Fruit fly (Drosophila melanogaster) whole organism, embryonic: ENCODE measurements around the gene sr.

Source experiments
- Adf1 ChIP-seq: fragments of 200-800 bp; sonication (Bioruptor generic); IDR thresholded peaks from 2 replicates; pipeline ENCODE4 v1.3.6; 2022; ENCODE audit warnings: missing biosample characterization, missing genetic modification characterization
- CG12155 ChIP-seq: fragments of 200-800 bp; sonication (Bioruptor generic); optimal IDR thresholded peaks from 3 replicates; lab custom pipeline; 2016; ENCODE audit warnings: missing biosample characterization, missing genetic modification characterization
- CG13624 ChIP-seq: fragments of 200-800 bp; sonication (Bioruptor generic); optimal IDR thresholded peaks from 2 replicates; lab custom pipeline; 2016; ENCODE audit warnings: missing biosample characterization, missing genetic modification characterization
- CG13894 ChIP-seq: fragments of 200-800 bp; sonication (Bioruptor generic); optimal IDR thresholded peaks from 3 replicates; lab custom pipeline; 2018; ENCODE audit warnings: missing biosample characterization, mild to moderate bottlenecking, missing genetic modification characterization, moderate library complexity
- CG14710 ChIP-seq: fragments of 200-800 bp; sonication (Bioruptor generic); optimal IDR thresholded peaks from 3 replicates; lab custom pipeline; 2019; ENCODE audit warnings: missing biosample characterization, mild to moderate bottlenecking, missing genetic modification characterization, moderate library complexity
- CG18262 ChIP-seq: fragments of 200-800 bp; optimal IDR thresholded peaks from 3 replicates; lab custom pipeline; 2019; ENCODE audit warnings: missing biosample characterization, mild to moderate bottlenecking, missing genetic modification characterization, moderate library complexity
- CG18476 ChIP-seq: fragments of 200-800 bp; sonication (Bioruptor generic); optimal IDR thresholded peaks from 2 replicates; lab custom pipeline; 2016; ENCODE audit warnings: missing biosample characterization, mild to moderate bottlenecking, missing genetic modification characterization
- CG31224 ChIP-seq: fragments of 200-800 bp; sonication (Bioruptor generic); IDR thresholded peaks from 2 replicates; pipeline ENCODE4 v1.3.6; 2022; ENCODE audit warnings: missing biosample characterization, missing genetic modification characterization
- CG31441 ChIP-seq: fragments of 200-800 bp; sonication (Bioruptor generic); IDR thresholded peaks from 2 replicates; pipeline ENCODE4 v1.3.6; 2022; ENCODE audit warnings: missing biosample characterization, missing genetic modification characterization
- CG3407 ChIP-seq: fragments of 200-800 bp; sonication (Bioruptor generic); optimal IDR thresholded peaks from 2 replicates; lab custom pipeline; 2018; ENCODE audit warnings: missing biosample characterization, mild to moderate bottlenecking, missing genetic modification characterization
- CG3726 ChIP-seq: fragments of 200-800 bp; sonication (Bioruptor generic); IDR thresholded peaks from 3 replicates; pipeline ENCODE4, ENCODE4 v1.3.6; 2022; ENCODE audit warnings: missing biosample characterization, missing genetic modification characterization
- CG42726 ChIP-seq: fragments of 200-800 bp; sonication (Bioruptor generic); IDR thresholded peaks from 2 replicates; pipeline ENCODE4 v1.3.6; 2022; ENCODE audit warnings: missing biosample characterization, missing genetic modification characterization; ENCODE audit not compliant: partially characterized antibody
- CG4617 ChIP-seq: fragments of 200-800 bp; sonication (Bioruptor generic); optimal IDR thresholded peaks from 3 replicates; lab custom pipeline; 2016; ENCODE audit warnings: missing biosample characterization, missing genetic modification characterization, borderline replicate concordance
- CG5953 ChIP-seq: fragments of 200-800 bp; sonication (Bioruptor generic); IDR thresholded peaks from 2 replicates; pipeline ENCODE4 v1.3.6; 2022; ENCODE audit warnings: missing biosample characterization, missing genetic modification characterization
- CG6654 ChIP-seq: fragments of 200-800 bp; sonication (Bioruptor generic); optimal IDR thresholded peaks from 2 replicates; lab custom pipeline; 2017; ENCODE audit warnings: missing biosample characterization, mild to moderate bottlenecking, missing genetic modification characterization
- CG7372 ChIP-seq: fragments of 200-800 bp; sonication (Bioruptor generic); IDR thresholded peaks from 2 replicates; pipeline ENCODE4 v1.3.6; 2022; ENCODE audit warnings: missing biosample characterization, missing genetic modification characterization
- CG8089 ChIP-seq: fragments of 200-800 bp; sonication (Bioruptor generic); optimal IDR thresholded peaks from 3 replicates; lab custom pipeline; 2016; ENCODE audit warnings: missing biosample characterization, missing genetic modification characterization
- CG8359 ChIP-seq: fragments of 200-800 bp; sonication (Bioruptor generic); optimal IDR thresholded peaks from 2 replicates; lab custom pipeline; 2017; ENCODE audit warnings: missing biosample characterization, mild to moderate bottlenecking, missing genetic modification characterization, borderline replicate concordance
- CG8478 ChIP-seq: fragments of >200 bp; optimal IDR thresholded peaks from 2 replicates; lab custom pipeline; 2018
- CHES-1-like ChIP-seq: fragments of 200-800 bp; sonication (Bioruptor generic); optimal IDR thresholded peaks from 2 replicates; lab custom pipeline; 2016; ENCODE audit warnings: missing biosample characterization, missing genetic modification characterization
- Dek ChIP-seq: fragments of 200-800 bp; sonication (Bioruptor generic); optimal IDR thresholded peaks from 3 replicates; lab custom pipeline; 2019; ENCODE audit warnings: missing biosample characterization, mild to moderate bottlenecking, missing genetic modification characterization, moderate library complexity
- Hmr ChIP-seq: fragments of 200-800 bp; sonication (Bioruptor generic); optimal IDR thresholded peaks from 3 replicates; lab custom pipeline; 2017; ENCODE audit warnings: mild to moderate bottlenecking, missing biosample characterization, missing genetic modification reagents, missing genetic modification characterization
- Hr39 ChIP-seq: fragments of >200 bp; optimal IDR thresholded peaks from 2 replicates; lab custom pipeline; 2017
- Hr78 ChIP-seq, 2 experiments: fragments of 200-800 bp in 1 of 2; fragments of >200 bp in 1 of 2; sonication (Bioruptor generic) in 1 of 2; optimal IDR thresholded peaks; 2 replicates each; lab custom pipeline; 2017 to 2019; ENCODE audit warnings: missing biosample characterization in 2 of 2, missing genetic modification characterization in 2 of 2, mild to moderate bottlenecking in 1 of 2, moderate library complexity in 1 of 2
- Max ChIP-seq: fragments of 200-800 bp; sonication (Bioruptor generic); optimal IDR thresholded peaks from 2 replicates; lab custom pipeline; 2016; ENCODE audit warnings: missing biosample characterization, mild to moderate bottlenecking, missing genetic modification characterization
- Nf-YC ChIP-seq: fragments of 200-800 bp; optimal IDR thresholded peaks from 3 replicates; lab custom pipeline; 2019; ENCODE audit warnings: missing biosample characterization, mild to moderate bottlenecking, missing genetic modification characterization, moderate library complexity
- NfI ChIP-seq: fragments of 200-800 bp; sonication (Bioruptor generic); optimal IDR thresholded peaks from 3 replicates; lab custom pipeline; 2018; ENCODE audit warnings: missing biosample characterization, mild to moderate bottlenecking, missing genetic modification characterization, moderate library complexity
- Taf1 ChIP-seq: fragments of 200-800 bp; sonication (Bioruptor generic); IDR thresholded peaks from 2 replicates; pipeline ENCODE4 v1.3.6; 2022; ENCODE audit warnings: missing biosample characterization, missing genetic modification characterization
- Vsx1 ChIP-seq: fragments of 200-800 bp; sonication (Bioruptor generic); optimal IDR thresholded peaks from 2 replicates; lab custom pipeline; 2017; ENCODE audit warnings: missing biosample characterization, mild to moderate bottlenecking, missing genetic modification characterization, missing genetic modification reagents
- YL-1 ChIP-seq: fragments of 200-800 bp; sonication (Bioruptor generic); optimal IDR thresholded peaks from 3 replicates; lab custom pipeline; 2017; ENCODE audit warnings: missing biosample characterization, mild to moderate bottlenecking, missing genetic modification characterization
- ase ChIP-seq: fragments of 200-800 bp; sonication (Bioruptor generic); IDR thresholded peaks from 3 replicates; pipeline ENCODE4 v1.3.6; 2022; ENCODE audit warnings: missing biosample characterization, missing genetic modification characterization
- bbx ChIP-seq: fragments of 200-800 bp; sonication (Bioruptor generic); IDR thresholded peaks from 2 replicates; pipeline ENCODE4 v1.3.6; 2022; ENCODE audit warnings: missing biosample characterization, missing genetic modification characterization; ENCODE audit not compliant: partially characterized antibody
- btn ChIP-seq: fragments of 200-800 bp; sonication (Bioruptor generic); optimal IDR thresholded peaks from 2 replicates; lab custom pipeline; 2016; ENCODE audit warnings: missing biosample characterization, missing genetic modification characterization
- chn ChIP-seq: fragments of 200-800 bp; sonication (Bioruptor generic); optimal IDR thresholded peaks from 2 replicates; lab custom pipeline; 2016; ENCODE audit warnings: missing biosample characterization, missing genetic modification characterization
- dmrt99B ChIP-seq: fragments of 200-800 bp; sonication (Bioruptor generic); optimal IDR thresholded peaks from 2 replicates; lab custom pipeline; 2018; ENCODE audit warnings: missing biosample characterization, mild to moderate bottlenecking, missing genetic modification characterization, moderate library complexity
- emc ChIP-seq: fragments of 200-800 bp; sonication (Bioruptor generic); optimal IDR thresholded peaks from 2 replicates; lab custom pipeline; 2016; ENCODE audit warnings: missing biosample characterization, missing genetic modification characterization
- fru ChIP-seq: fragments of >200 bp; optimal IDR thresholded peaks from 2 replicates; lab custom pipeline; 2017
- gce ChIP-seq: fragments of 200-800 bp; sonication (Bioruptor generic); IDR thresholded peaks from 3 replicates; pipeline ENCODE4 v1.3.6; 2022; ENCODE audit warnings: missing biosample characterization, missing genetic modification characterization
- gcm ChIP-seq: fragments of 200-800 bp; sonication (Bioruptor generic); optimal IDR thresholded peaks from 2 replicates; lab custom pipeline; 2019; ENCODE audit warnings: missing biosample characterization, mild to moderate bottlenecking, missing genetic modification characterization, moderate library complexity
- gsb-n ChIP-seq: fragments of 200-800 bp; sonication (Bioruptor generic); optimal IDR thresholded peaks from 3 replicates; lab custom pipeline; 2018; ENCODE audit warnings: missing biosample characterization, mild to moderate bottlenecking, missing genetic modification characterization
- hbn ChIP-seq: fragments of 200-800 bp; sonication (Bioruptor generic); IDR thresholded peaks from 2 replicates; pipeline ENCODE4 v1.3.6; 2022; ENCODE audit warnings: missing biosample characterization, missing genetic modification characterization; ENCODE audit not compliant: partially characterized antibody
- lola ChIP-seq, 3 experiments: fragments of >200 bp in 2 of 3; fragments of 200-800 bp in 1 of 3; sonication (Bioruptor generic) in 1 of 3; optimal IDR thresholded peaks; 2 replicates each; lab custom pipeline; 2017 to 2019; ENCODE audit warnings: missing biosample characterization in 3 of 3, missing genetic modification characterization in 3 of 3, mild to moderate bottlenecking in 1 of 3, moderate library complexity in 1 of 3
- luna ChIP-seq: fragments of 200-800 bp; sonication (Bioruptor generic); optimal IDR thresholded peaks from 2 replicates; lab custom pipeline; 2016; ENCODE audit warnings: missing biosample characterization, missing genetic modification characterization
- pum ChIP-seq: fragments of 200-800 bp; sonication (Bioruptor generic); optimal IDR thresholded peaks from 2 replicates; lab custom pipeline; 2016; ENCODE audit warnings: missing biosample characterization, missing genetic modification characterization
- sug ChIP-seq: fragments of 200-800 bp; optimal IDR thresholded peaks from 2 replicates; lab custom pipeline; 2019; ENCODE audit warnings: missing biosample characterization, mild to moderate bottlenecking, missing genetic modification characterization, moderate library complexity
- tup ChIP-seq: fragments of 200-800 bp; sonication (Bioruptor generic); optimal IDR thresholded peaks from 2 replicates; lab custom pipeline; 2016; ENCODE audit warnings: missing biosample characterization, mild to moderate bottlenecking, missing genetic modification characterization, moderate library complexity
- usp ChIP-seq: fragments of >200 bp; optimal IDR thresholded peaks from 2 replicates; lab custom pipeline; 2017; ENCODE audit warnings: missing biosample characterization, missing genetic modification characterization
- wek ChIP-seq: fragments of 200-800 bp; sonication (Bioruptor generic); optimal IDR thresholded peaks from 3 replicates; lab custom pipeline; 2018; ENCODE audit warnings: missing biosample characterization, mild to moderate bottlenecking, missing genetic modification characterization, moderate library complexity

The sr gene

dm6 chr3R:18171983-18172967 is 81.7 kb downstream of the sr start (continued):
- TF ChIP-seq Vsx1 (GFP tag; lab: Kevin White, UChicago) = peak; percentile 85
- TF ChIP-seq CG14710 = peak; percentile 93
- TF ChIP-seq CG18476 (GFP tag; lab: Kevin White, UChicago) = peak; percentile 93
- no peak for TF ChIP-seq CG42726 (GFP tag; lab: Robert Waterston, UW)
- peak; percentile 87 for TF ChIP-seq CG13894 (tag; lab: Kevin White, UChicago)
- TF ChIP-seq chn (GFP tag; lab: Kevin White, UChicago) = peak; percentile 94
- TF ChIP-seq tup (GFP tag; lab: Kevin White, UChicago) = peak; percentile 59
- peak; percentile 86 for TF ChIP-seq Nf-YC (tag; lab: Kevin White, UChicago)
- TF ChIP-seq CG3407 (GFP tag; lab: Kevin White, UChicago) = peak; percentile 88
- peak; percentile 93 for TF ChIP-seq Max (GFP tag; lab: Kevin White, UChicago)
- TF ChIP-seq Hr78 (GFP tag; optimal IDR thresholded peaks at IDR 0.05; lab: Kevin White, UChicago) = peak in 1 of 2 experiments; percentile 90
- no peak for TF ChIP-seq bbx (GFP tag; lab: Robert Waterston, UW)
- peak; percentile 74 for TF ChIP-seq btn
- TF ChIP-seq fru (lab: Kevin White, UChicago) = no peak
- TF ChIP-seq CG7372 (GFP tag; lab: Robert Waterston, UW) = peak; percentile 88
- TF ChIP-seq YL-1 = peak; percentile 77
- TF ChIP-seq CG31441 = peak; percentile 98
- peak; percentile 73 for TF ChIP-seq Taf1 (GFP tag; lab: Robert Waterston, UW)
- peak; percentile 61 for TF ChIP-seq emc (GFP tag; lab: Kevin White, UChicago)
- TF ChIP-seq CG4617 (GFP tag; lab: Kevin White, UChicago) = peak; percentile 72
- peak; percentile 92 for TF ChIP-seq NfI
- TF ChIP-seq CG3726 (GFP tag; lab: Robert Waterston, UW) = peak; percentile 72
- peak in 1 of 3 experiments; percentile 94 for TF ChIP-seq lola (GFP tag; optimal IDR thresholded peaks at IDR 0.05; lab: Kevin White, UChicago)
- TF ChIP-seq CG18262 (tag; lab: Kevin White, UChicago) = peak; percentile 96
- TF ChIP-seq CG8089 (GFP tag; lab: Kevin White, UChicago) = peak; percentile 89
- TF ChIP-seq CG13624 (GFP tag; lab: Kevin White, UChicago) = peak; percentile 78
- peak; percentile 95 for TF ChIP-seq dmrt99B (tag; lab: Kevin White, UChicago)
- TF ChIP-seq CG8359 = peak; percentile 84
- TF ChIP-seq usp (GFP tag; lab: Kevin White, UChicago) = no peak
- TF ChIP-seq pum (GFP tag; lab: Kevin White, UChicago) = peak; percentile 91
- no peak for TF ChIP-seq hbn (GFP tag; lab: Robert Waterston, UW)
- TF ChIP-seq Adf1 (GFP tag; lab: Robert Waterston, UW) = peak; percentile 67
- no peak for TF ChIP-seq Hr39
- peak; percentile 89 for TF ChIP-seq Dek
- peak; percentile 89 for TF ChIP-seq sug (tag; lab: Kevin White, UChicago)
- peak; percentile 60 for TF ChIP-seq wek (GFP tag; lab: Kevin White, UChicago)
- peak; percentile 77 for TF ChIP-seq CG31224 (GFP tag; lab: Robert Waterston, UW)
- TF ChIP-seq CG6654 (GFP tag; lab: Kevin White, UChicago) = peak; percentile 82
- TF ChIP-seq CG5953 (GFP tag; lab: Robert Waterston, UW) = peak; percentile 87
- peak; percentile 91 for TF ChIP-seq CHES-1-like
- peak; percentile 91 for TF ChIP-seq gsb-n
- peak; percentile 95 for TF ChIP-seq Hmr
- TF ChIP-seq luna (GFP tag; lab: Kevin White, UChicago) = peak; percentile 52
- peak; percentile 79; the same call in 2 of the 3 replicates for TF ChIP-seq gce (GFP tag; lab: Robert Waterston, UW)
- TF ChIP-seq ase (GFP tag; lab: Robert Waterston, UW) = peak; percentile 82
- TF ChIP-seq CG8478 (lab: Kevin White, UChicago) = no peak
- peak; percentile 92 for TF ChIP-seq gcm
- TF ChIP-seq CG12155 (GFP tag; lab: Kevin White, UChicago) = peak; percentile 88
